Fruit fly (Drosophila melanogaster) whole organism, pupa: ENCODE data around the gene CG5969.

Experiments
- CG10348 ChIP-seq: fragments of 200-800 bp; sonication (Bioruptor generic); IDR thresholded peaks from 2 replicates; pipeline ENCODE4 v1.3.6; 2022; ENCODE audit warnings: missing biosample characterization, missing genetic modification characterization
- CG12605 ChIP-seq: fragments of 200-800 bp; sonication (Bioruptor generic); IDR thresholded peaks from 2 replicates; pipeline ENCODE4 v1.3.6; 2022; ENCODE audit warnings: missing biosample characterization, missing genetic modification characterization
- CG13204 ChIP-seq: fragments of 200-800 bp; sonication (Bioruptor generic); optimal IDR thresholded peaks from 2 replicates; lab custom pipeline; 2018; ENCODE audit warnings: missing biosample characterization, mild to moderate bottlenecking, missing genetic modification characterization, moderate library complexity
- CG14655 ChIP-seq: fragments of 200-800 bp; sonication (Bioruptor generic); optimal IDR thresholded peaks from 3 replicates; lab custom pipeline; 2017; ENCODE audit warnings: mild to moderate bottlenecking, missing biosample characterization, missing genetic modification reagents, missing genetic modification characterization
- CG15710 ChIP-seq: fragments of 200-800 bp; sonication (Bioruptor generic); optimal IDR thresholded peaks from 2 replicates; lab custom pipeline; 2018; ENCODE audit warnings: missing biosample characterization, mild to moderate bottlenecking, missing genetic modification characterization, moderate library complexity
- CG17806 ChIP-seq: fragments of 200-800 bp; sonication (Bioruptor generic); optimal IDR thresholded peaks from 2 replicates; lab custom pipeline; 2018; ENCODE audit warnings: missing biosample characterization, mild to moderate bottlenecking, missing genetic modification characterization, moderate library complexity
- CG32121 ChIP-seq: fragments of 200-800 bp; sonication (Bioruptor generic); IDR thresholded peaks from 2 replicates; pipeline ENCODE4 v1.3.6; 2022; ENCODE audit warnings: missing biosample characterization, missing genetic modification characterization
- CG34367 ChIP-seq: fragments of 200-800 bp; sonication (Bioruptor generic); optimal IDR thresholded peaks from 2 replicates; lab custom pipeline; 2018; ENCODE audit warnings: missing biosample characterization, mild to moderate bottlenecking, missing genetic modification characterization
- CG4496 ChIP-seq: fragments of 200-800 bp; sonication (Bioruptor generic); IDR thresholded peaks from 3 replicates; pipeline ENCODE4 v1.3.6; 2022; ENCODE audit warnings: missing biosample characterization, missing genetic modification characterization
- CG8159 ChIP-seq: fragments of 200-800 bp; sonication (Bioruptor generic); optimal IDR thresholded peaks from 3 replicates; lab custom pipeline; 2018; ENCODE audit warnings: missing biosample characterization, mild to moderate bottlenecking, missing genetic modification characterization, moderate library complexity
- CG8301 ChIP-seq: fragments of 200-800 bp; sonication (Bioruptor generic); optimal IDR thresholded peaks from 2 replicates; lab custom pipeline; 2018; ENCODE audit warnings: missing biosample characterization, mild to moderate bottlenecking, missing genetic modification characterization
- CG9948 ChIP-seq: fragments of 200-800 bp; sonication (Bioruptor generic); optimal IDR thresholded peaks from 2 replicates; lab custom pipeline; 2018; ENCODE audit warnings: missing biosample characterization, mild to moderate bottlenecking, missing genetic modification characterization, moderate library complexity
- D1 ChIP-seq: fragments of 200-800 bp; sonication (Bioruptor generic); optimal IDR thresholded peaks from 2 replicates; lab custom pipeline; 2018; ENCODE audit warnings: missing biosample characterization, mild to moderate bottlenecking, missing genetic modification characterization, moderate library complexity
- EcR ChIP-seq: fragments of 200-800 bp; sonication (Bioruptor generic); optimal IDR thresholded peaks from 3 replicates; lab custom pipeline; 2019; ENCODE audit warnings: missing biosample characterization, missing genetic modification characterization, mild to moderate bottlenecking, moderate library complexity, missing genetic modification reagents
- Ets98B ChIP-seq: fragments of 200-800 bp; sonication (Bioruptor generic); IDR thresholded peaks from 2 replicates; pipeline ENCODE4 v1.3.6; 2022; ENCODE audit warnings: missing biosample characterization, missing genetic modification characterization
- Pif1A ChIP-seq: fragments of 200-800 bp; sonication (Bioruptor generic); optimal IDR thresholded peaks from 3 replicates; lab custom pipeline; 2016; ENCODE audit warnings: missing biosample characterization, missing genetic modification characterization
- Pif1B ChIP-seq: fragments of 200-800 bp; sonication (Bioruptor generic); optimal IDR thresholded peaks from 3 replicates; lab custom pipeline; 2016; ENCODE audit warnings: missing biosample characterization, missing genetic modification characterization
- Snoo ChIP-seq: fragments of 200-800 bp; sonication (Bioruptor generic); optimal IDR thresholded peaks from 3 replicates; lab custom pipeline; 2017; ENCODE audit warnings: missing biosample characterization, mild to moderate bottlenecking, missing genetic modification characterization, inconsistent platforms
- fd96Ca ChIP-seq: fragments of 200-800 bp; sonication (Bioruptor generic); IDR thresholded peaks from 3 replicates; pipeline ENCODE4 v1.3.6; 2022; ENCODE audit warnings: missing biosample characterization, missing genetic modification characterization
- gl ChIP-seq: fragments of 200-800 bp; sonication (Bioruptor generic); optimal IDR thresholded peaks from 2 replicates; lab custom pipeline; 2018; ENCODE audit warnings: missing biosample characterization, mild to moderate bottlenecking, missing genetic modification characterization
- rn ChIP-seq: fragments of 200-800 bp; sonication (Bioruptor generic); IDR thresholded peaks from 2 replicates; pipeline ENCODE4 v1.3.6; 2022; ENCODE audit warnings: missing biosample characterization, missing genetic modification characterization

CG5969 gene

DNA sequence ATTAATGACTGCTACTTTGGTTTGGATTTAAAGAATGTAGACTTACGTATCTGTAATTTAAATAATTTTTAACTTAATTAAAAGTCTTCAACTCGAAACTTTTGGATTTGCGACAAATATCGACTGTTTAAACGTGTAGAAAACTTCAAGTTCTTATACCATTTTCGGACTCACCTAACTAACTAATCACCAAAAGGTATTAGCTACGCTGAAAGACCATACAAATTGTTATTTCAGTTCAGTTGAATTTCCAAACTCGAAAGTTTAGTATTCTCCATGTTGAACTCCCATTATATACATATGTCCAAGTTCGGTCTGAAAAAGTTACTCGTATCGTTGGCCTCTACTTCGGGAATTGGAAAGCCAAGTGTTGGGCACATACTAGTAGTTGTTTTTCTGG is 32.1 kb downstream of the CG5969 start, which contains the start of gene CG5078:
TSS of gene CG5078 (plus strand) at position 301 of the 400 bp plus-strand sequence.
- TF ChIP-seq Ets98B (GFP tag; lab: Robert Waterston, UW) (no peak), CG10348 (GFP tag; lab: Robert Waterston, UW) (no peak), CG9948 (tag; lab: Kevin White, UChicago) (no peak), gl (tag; lab: Kevin White, UChicago) (no peak), CG13204 (GFP tag; lab: Kevin White, UChicago) (no peak), CG32121 (no peak)

DNA sequence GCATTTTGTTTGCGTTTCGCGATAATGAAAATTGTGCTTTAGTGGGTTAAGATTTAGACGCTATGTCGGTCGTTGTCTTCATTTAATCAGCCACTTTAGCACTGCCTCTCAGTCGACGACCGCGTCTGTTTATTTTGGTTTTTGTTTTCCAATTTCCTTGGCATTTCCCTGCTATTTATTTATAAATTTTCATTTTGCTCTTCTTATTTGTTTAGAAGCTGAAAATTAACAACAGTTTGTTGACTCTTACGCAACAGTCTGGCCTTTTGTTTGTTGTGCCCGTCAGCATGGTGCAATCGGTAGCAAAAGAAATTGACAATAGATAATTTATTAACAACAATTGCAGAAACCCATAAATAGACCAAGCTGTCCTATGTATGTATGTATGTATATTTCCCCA is 34.0 kb downstream of the CG5969 start:
- no peak for TF ChIP-seq Pif1A (GFP tag; lab: Kevin White, UChicago)
- TF ChIP-seq CG32121, result no peak
- no peak for TF ChIP-seq CG8159
- no peak for TF ChIP-seq CG12605 (GFP tag; lab: Robert Waterston, UW)
- peak; percentile 7; the same call in 1 of the 2 replicates for TF ChIP-seq Ets98B (GFP tag; lab: Robert Waterston, UW)
- TF ChIP-seq Snoo (tag; lab: Kevin White, UChicago), result no peak
- TF ChIP-seq CG17806 (tag; lab: Kevin White, UChicago), result no peak
- no peak for TF ChIP-seq CG10348 (GFP tag; lab: Robert Waterston, UW)

DNA sequence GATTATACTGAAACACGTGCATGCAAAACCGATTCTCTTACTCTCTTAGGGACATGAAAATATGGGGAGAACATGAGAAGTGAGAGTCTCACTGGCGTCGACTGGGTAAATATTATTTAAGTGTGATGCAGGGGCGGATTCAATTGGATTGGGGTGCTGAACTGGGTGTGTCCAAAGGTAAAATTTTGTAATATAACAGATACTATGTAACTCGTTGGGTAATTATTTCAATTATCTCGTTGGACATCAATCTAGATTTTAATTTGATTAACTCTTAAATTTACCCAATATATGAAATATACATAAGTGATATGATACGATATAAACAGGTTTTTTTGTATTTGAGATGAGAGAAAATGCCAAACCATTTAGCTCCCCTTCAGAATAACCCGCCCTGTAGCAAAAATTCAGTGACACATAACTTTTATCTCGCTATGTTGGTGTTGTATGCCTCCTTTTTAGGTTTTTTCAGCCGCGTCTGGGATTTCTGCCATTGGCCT is 34.6 kb downstream of the CG5969 start:
- TF ChIP-seq gl (tag; lab: Kevin White, UChicago), result peak; percentile 75
- TF ChIP-seq CG13204 (GFP tag; lab: Kevin White, UChicago), result no peak
- peak; percentile 87 for TF ChIP-seq Pif1B (GFP tag; lab: Kevin White, UChicago)
- TF ChIP-seq EcR (GFP tag; lab: Kevin White, UChicago), result peak; percentile 59
- peak; percentile 88 for TF ChIP-seq Snoo (tag; lab: Kevin White, UChicago)
- peak; percentile 78 for TF ChIP-seq D1
- TF ChIP-seq CG4496 (GFP tag; lab: Robert Waterston, UW), result peak; percentile 89; the same call in 2 of the 3 replicates
- peak; percentile 88 for TF ChIP-seq CG32121
- peak; percentile 61 for TF ChIP-seq CG10348 (GFP tag; lab: Robert Waterston, UW)
- TF ChIP-seq CG15710 (tag; lab: Kevin White, UChicago), result peak; percentile 91
- TF ChIP-seq CG14655 (GFP tag; lab: Kevin White, UChicago), result peak; percentile 89
- peak; percentile 65 for TF ChIP-seq CG12605 (GFP tag; lab: Robert Waterston, UW)
- peak; percentile 90 for TF ChIP-seq fd96Ca (GFP tag; lab: Robert Waterston, UW)
- TF ChIP-seq Pif1A (GFP tag; lab: Kevin White, UChicago), result peak; percentile 91
- peak; percentile 83 for TF ChIP-seq CG8301 (tag; lab: Kevin White, UChicago)
- TF ChIP-seq CG8159, result peak; percentile 93
- TF ChIP-seq rn, result peak; percentile 39; the same call in 1 of the 2 replicates
- peak; percentile 87 for TF ChIP-seq CG9948 (tag; lab: Kevin White, UChicago)
- peak; percentile 89 for TF ChIP-seq CG17806 (tag; lab: Kevin White, UChicago)
- peak; percentile 82 for TF ChIP-seq CG34367 (tag; lab: Kevin White, UChicago)
- TF ChIP-seq Ets98B (GFP tag; lab: Robert Waterston, UW), result peak; percentile 89

DNA sequence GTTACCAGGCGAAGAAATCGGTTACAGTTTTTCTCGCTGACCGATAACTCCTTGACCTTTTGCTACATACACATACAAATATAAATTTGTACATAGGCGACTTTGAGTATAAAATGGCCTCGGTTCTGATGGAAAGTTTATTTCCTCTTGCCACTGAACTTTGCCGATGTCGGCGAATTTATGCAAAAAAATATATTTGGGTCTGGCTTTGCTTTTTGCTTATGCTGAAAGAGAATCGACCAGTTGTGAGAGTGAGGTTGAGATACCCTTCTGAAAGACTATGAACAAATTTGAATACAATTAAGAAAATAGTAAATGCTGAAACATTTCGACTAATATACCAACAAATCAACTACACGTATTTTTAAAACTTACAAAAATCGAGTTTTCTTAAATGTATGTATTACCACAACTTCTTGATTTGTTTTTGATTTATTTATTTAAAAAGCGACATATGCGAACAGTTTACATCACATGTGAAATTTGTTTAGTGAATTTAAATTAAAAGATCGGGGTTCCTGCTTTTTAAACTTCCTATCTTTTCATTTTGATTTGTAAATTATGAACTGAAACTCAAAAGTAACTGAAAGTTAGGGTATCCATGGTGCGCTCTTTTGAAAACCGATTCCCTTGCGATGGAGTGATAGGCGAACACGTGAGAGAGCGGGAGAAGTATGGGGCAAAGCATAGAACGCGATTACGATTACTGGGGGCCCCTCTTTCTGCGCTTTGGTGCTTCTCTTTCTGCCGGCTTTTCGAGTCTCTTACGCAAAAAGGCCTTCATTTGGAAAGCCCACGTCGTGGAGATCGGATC is 35.7 kb downstream of the CG5969 start:
- TF ChIP-seq CG32121 (no peak), Pif1A (GFP tag; lab: Kevin White, UChicago) (peak; percentile 77), gl (tag; lab: Kevin White, UChicago) (no peak), CG10348 (GFP tag; lab: Robert Waterston, UW) (no peak), CG34367 (tag; lab: Kevin White, UChicago) (peak; percentile 63), Pif1B (GFP tag; lab: Kevin White, UChicago) (peak; percentile 74), CG14655 (GFP tag; lab: Kevin White, UChicago) (peak; percentile 90), CG8159 (peak; percentile 85), EcR (GFP tag; lab: Kevin White, UChicago) (peak; percentile 1), fd96Ca (GFP tag; lab: Robert Waterston, UW) (0 out of 3 replicates have a peak, but pooled peaks have one; percentile 19), CG13204 (GFP tag; lab: Kevin White, UChicago) (peak; percentile 45), CG8301 (tag; lab: Kevin White, UChicago) (peak; percentile 81), CG12605 (GFP tag; lab: Robert Waterston, UW) (no peak), Ets98B (GFP tag; lab: Robert Waterston, UW) (peak; percentile 44; the same call in 1 of the 2 replicates), CG17806 (tag; lab: Kevin White, UChicago) (peak; percentile 65), rn (no peak), Snoo (tag; lab: Kevin White, UChicago) (peak; percentile 74), CG15710 (tag; lab: Kevin White, UChicago) (peak; percentile 77), CG9948 (tag; lab: Kevin White, UChicago) (peak; percentile 76), D1 (peak; percentile 63), CG4496 (GFP tag; lab: Robert Waterston, UW) (no peak)

DNA sequence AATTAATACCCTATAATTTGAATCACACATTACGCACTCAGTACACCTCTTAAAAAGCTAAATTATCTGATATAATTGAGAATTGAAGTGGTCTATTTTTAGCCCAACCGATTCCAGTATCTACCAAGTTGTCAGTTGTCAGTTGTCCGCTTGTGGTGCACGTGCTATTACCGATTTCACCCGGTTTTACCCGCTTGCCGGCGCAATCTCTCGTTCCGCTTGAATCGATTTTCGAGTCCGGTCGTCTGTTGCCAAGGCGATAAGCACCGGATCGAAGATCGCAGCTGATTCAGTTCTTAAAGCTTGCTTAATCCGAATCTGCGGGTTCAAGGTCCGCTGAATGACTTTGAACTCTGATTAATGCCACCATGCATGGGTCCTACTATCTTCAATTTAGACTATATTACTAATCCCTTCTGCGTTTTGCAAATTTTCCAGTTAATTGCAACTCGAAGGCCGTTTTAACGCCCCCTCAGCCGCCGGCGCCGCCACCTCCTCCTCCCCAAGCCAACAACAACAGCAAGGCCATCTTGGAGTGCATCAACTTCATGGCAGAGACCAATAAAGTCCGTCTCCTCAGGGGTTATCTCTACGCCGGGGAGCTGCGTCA is 38.0 kb downstream of the CG5969 start:
- TF ChIP-seq EcR (GFP tag; lab: Kevin White, UChicago), result peak; percentile 86
- peak; percentile 20 for TF ChIP-seq CG13204 (GFP tag; lab: Kevin White, UChicago)
- TF ChIP-seq CG4496 (GFP tag; lab: Robert Waterston, UW), result no peak
- TF ChIP-seq CG10348 (GFP tag; lab: Robert Waterston, UW), result no peak
